Worm (Caenorhabditis elegans): Measurements from ENCODE around the gene srxa-4.

The srxa-4 gene

ce11 chrV:7451421-7451820, 31.2 kb downstream of the srxa-4 start, which contains the start of gene try-11:
TSS of gene try-11 (plus strand) at chrV:7451721.
- no peak for TF ChIP-seq ztf-11 (tag; optimal IDR thresholded peaks at IDR 0.05)
- no peak for TF ChIP-seq drap-1 (GFP tag; optimal IDR thresholded peaks at IDR 0.05)
- TF ChIP-seq pha-4 (tag; optimal IDR thresholded peaks at IDR 0.05): no peak
- no peak for TF ChIP-seq unc-62 (GFP tag; optimal IDR thresholded peaks at IDR 0.05)
- no peak for TF ChIP-seq M03D4.4 (tag; optimal IDR thresholded peaks at IDR 0.05)
- TF ChIP-seq zip-8 (tag; optimal IDR thresholded peaks at IDR 0.05): no peak
- no peak for TF ChIP-seq lin-13 (tag; optimal IDR thresholded peaks at IDR 0.05)

ce11 chrV:7454236-7454635, 34.0 kb downstream of the srxa-4 start, which contains the start of gene try-8:
TSS of gene try-8 (minus strand) at chrV:7454336.
- no peak for TF ChIP-seq blmp-1 (tag; optimal IDR thresholded peaks at IDR 0.05)
- TF ChIP-seq zip-8 (tag; optimal IDR thresholded peaks at IDR 0.05): no peak
- no peak for TF ChIP-seq nhr-12 (tag; optimal IDR thresholded peaks at IDR 0.05)

ce11 chrV:7455008-7455407, 34.7 kb downstream of the srxa-4 start, which contains the start of gene F25E5.2:
TSS of gene F25E5.2 (plus strand) at chrV:7455308.
- TF ChIP-seq mab-5 (tag; optimal IDR thresholded peaks at IDR 0.05) (no peak), sptf-1 (tag; optimal IDR thresholded peaks at IDR 0.05) (no peak), ces-1 (GFP tag; optimal IDR thresholded peaks at IDR 0.05) (no peak), snpc-4 (tag; optimal IDR thresholded peaks at IDR 0.05) (no peak), blmp-1 (tag; optimal IDR thresholded peaks at IDR 0.05) (no peak)

ce11 chrV:7460898-7461297, 40.6 kb downstream of the srxa-4 start, which contains the start of gene srh-92:
TSS of gene srh-92 (minus strand) at chrV:7460998.
- TF ChIP-seq bed-3 (GFP tag; optimal IDR thresholded peaks at IDR 0.05) (no peak), lin-13 (tag; optimal IDR thresholded peaks at IDR 0.05) (no peak), ceh-43 (GFP tag; optimal IDR thresholded peaks at IDR 0.05) (no peak), M03D4.4 (tag; optimal IDR thresholded peaks at IDR 0.05) (no peak), nhr-76 (tag; optimal IDR thresholded peaks at IDR 0.05) (no peak), elt-3 (tag; optimal IDR thresholded peaks at IDR 0.05) (no peak), cnd-1 (tag; optimal IDR thresholded peaks at IDR 0.05) (no peak), hlh-1 (tag; optimal IDR thresholded peaks at IDR 0.05) (no peak), lsy-2 (tag; optimal IDR thresholded peaks at IDR 0.05) (no peak)

ce11 chrV:7464696-7465095, 44.4 kb downstream of the srxa-4 start, which contains the start of gene srh-89:
TSS of gene srh-89 (minus strand) at chrV:7464796.
- TF ChIP-seq ceh-43 (GFP tag; optimal IDR thresholded peaks at IDR 0.05): no peak
- no peak for TF ChIP-seq M03D4.4 (tag; optimal IDR thresholded peaks at IDR 0.05)
- no peak for TF ChIP-seq snpc-4 (tag; optimal IDR thresholded peaks at IDR 0.05)
- no peak for TF ChIP-seq nhr-2 (tag; optimal IDR thresholded peaks at IDR 0.05)
- TF ChIP-seq ztf-11 (tag; optimal IDR thresholded peaks at IDR 0.05): no peak
- no peak for TF ChIP-seq flh-1 (GFP tag; optimal IDR thresholded peaks at IDR 0.05)
- no peak for TF ChIP-seq pha-4 (tag; optimal IDR thresholded peaks at IDR 0.05)
- no peak for TF ChIP-seq ham-2 (GFP tag; optimal IDR thresholded peaks at IDR 0.05)
- TF ChIP-seq unc-120 (tag; optimal IDR thresholded peaks at IDR 0.05; ENCODE audit: poor library complexity, severe bottlenecking): no peak
- TF ChIP-seq unc-62 (GFP tag; optimal IDR thresholded peaks at IDR 0.05): no peak
- TF ChIP-seq ceh-83 (GFP tag; optimal IDR thresholded peaks at IDR 0.05): no peak
- no peak for TF ChIP-seq mab-5 (tag; optimal IDR thresholded peaks at IDR 0.05)
- no peak for TF ChIP-seq elt-1 (tag; optimal IDR thresholded peaks at IDR 0.05; ENCODE audit: borderline replicate concordance, insufficient read depth)
- no peak for TF ChIP-seq nhr-76 (tag; optimal IDR thresholded peaks at IDR 0.05)
- no peak for TF ChIP-seq lsy-2 (tag; optimal IDR thresholded peaks at IDR 0.05)

- TF ChIP-seq unc-120 (tag; optimal IDR thresholded peaks at IDR 0.05; ENCODE audit: poor library complexity, severe bottlenecking): peak; percentile 98
- peak; percentile 31 for TF ChIP-seq nhr-237 (tag; optimal IDR thresholded peaks at IDR 0.05)
- TF ChIP-seq M03D4.4 (tag; optimal IDR thresholded peaks at IDR 0.05): peak; percentile 37
- no peak for TF ChIP-seq snpc-4 (tag; optimal IDR thresholded peaks at IDR 0.05)
- peak; percentile 59 for TF ChIP-seq mep-1 (tag; optimal IDR thresholded peaks at IDR 0.05)
- peak; percentile 58 for TF ChIP-seq lsy-2 (tag; optimal IDR thresholded peaks at IDR 0.05)
- peak; percentile 45 for TF ChIP-seq sptf-1 (tag; optimal IDR thresholded peaks at IDR 0.05)
- TF ChIP-seq pha-4 (tag; optimal IDR thresholded peaks at IDR 0.05): peak; percentile 44
- TF ChIP-seq bed-3 (GFP tag; optimal IDR thresholded peaks at IDR 0.05): no peak
- TF ChIP-seq lin-13 (tag; optimal IDR thresholded peaks at IDR 0.05): peak; percentile 54
- no peak for TF ChIP-seq flh-1 (GFP tag; optimal IDR thresholded peaks at IDR 0.05)
Observed at ce11 chrV:7465509-7465908, 45.2 kb downstream of the srxa-4 start, which contains the start of gene F25E5.1. TSS of gene F25E5.1 (plus strand) at chrV:7465884.
